Worm (Caenorhabditis elegans) whole organism, late embryonic: ENCODE measurements around the gene nhr-129.

ENCODE experiments used
- C08G9.2 ChIP-seq: sonication (generic microtip); optimal IDR thresholded peaks from 2 replicates; lab custom pipeline; 2016; ENCODE audit warnings: mild to moderate bottlenecking, missing genetic modification characterization, moderate library complexity, missing compliant biosample characterization
- F13H6.1 ChIP-seq: sonication (generic microtip); optimal IDR thresholded peaks from 2 replicates; lab custom pipeline; 2016; ENCODE audit warnings: missing genetic modification characterization, missing compliant biosample characterization
- K02D7.2 ChIP-seq: sonication (generic microtip); optimal IDR thresholded peaks from 2 replicates; lab custom pipeline; 2017; ENCODE audit warnings: mild to moderate bottlenecking, missing genetic modification characterization, missing compliant biosample characterization
- T23F11.4 ChIP-seq: fragments of 200-800 bp; sonication (Bioruptor generic); optimal IDR thresholded peaks from 2 replicates; lab custom pipeline; 2018; ENCODE audit warnings: mild to moderate bottlenecking, missing genetic modification characterization, missing compliant biosample characterization
- ceh-14 ChIP-seq: sonication (generic microtip); optimal IDR thresholded peaks from 2 replicates; lab custom pipeline; 2016; ENCODE audit warnings: missing genotype, missing genetic modification characterization, missing compliant biosample characterization
- ceh-18 ChIP-seq: sonication (generic microtip); optimal IDR thresholded peaks from 2 replicates; lab custom pipeline; 2016; ENCODE audit warnings: missing genetic modification characterization, missing compliant biosample characterization
- ceh-22 ChIP-seq: sonication (generic microtip); optimal IDR thresholded peaks from 2 replicates; lab custom pipeline; 2017; ENCODE audit warnings: missing biosample characterization, missing genetic modification characterization
- ceh-31 ChIP-seq: sonication (generic microtip); optimal IDR thresholded peaks from 2 replicates; lab custom pipeline; 2016; ENCODE audit warnings: missing genetic modification characterization, missing compliant biosample characterization
- ceh-48 ChIP-seq: sonication (generic microtip); optimal IDR thresholded peaks from 2 replicates; lab custom pipeline; 2016; ENCODE audit warnings: missing genetic modification characterization, inconsistent platforms, missing compliant biosample characterization
- che-1 ChIP-seq: sonication (generic microtip); optimal IDR thresholded peaks from 2 replicates; lab custom pipeline; 2016; ENCODE audit warnings: mild to moderate bottlenecking, missing genetic modification characterization, missing compliant biosample characterization
- dmd-4 ChIP-seq: sonication (generic microtip); optimal IDR thresholded peaks from 2 replicates; lab custom pipeline; 2016; ENCODE audit warnings: borderline replicate concordance, missing genetic modification characterization, missing compliant biosample characterization
- elt-2 ChIP-seq: sonication (generic microtip); optimal IDR thresholded peaks from 2 replicates; lab custom pipeline; 2016; ENCODE audit warnings: missing genetic modification reagents, missing genetic modification characterization, missing compliant biosample characterization
- eyg-1 ChIP-seq: sonication (generic microtip); optimal IDR thresholded peaks from 2 replicates; lab custom pipeline; 2016; ENCODE audit warnings: missing genotype, missing genetic modification characterization, missing compliant biosample characterization
- fkh-10 ChIP-seq: fragments of 150-350 bp; optimal IDR thresholded peaks from 2 replicates; lab custom pipeline; 2014; ENCODE audit warnings: missing biosample characterization, missing genetic modification reagents, missing genetic modification characterization
- fkh-6 ChIP-seq: sonication (generic microtip); optimal IDR thresholded peaks from 2 replicates; lab custom pipeline; 2016; ENCODE audit warnings: missing genetic modification characterization, missing compliant biosample characterization
- gmeb-2 ChIP-seq: sonication (generic microtip); optimal IDR thresholded peaks from 2 replicates; lab custom pipeline; 2016; ENCODE audit warnings: missing genetic modification characterization, inconsistent platforms, missing compliant biosample characterization
- hlh-13 ChIP-seq: fragments of 200-800 bp; sonication (Bioruptor generic); optimal IDR thresholded peaks from 2 replicates; lab custom pipeline; 2018; ENCODE audit warnings: mild to moderate bottlenecking, missing genetic modification characterization, missing compliant biosample characterization
- hlh-30 ChIP-seq: sonication (generic microtip); optimal IDR thresholded peaks from 2 replicates; lab custom pipeline; 2017; ENCODE audit warnings: antibody characterized with exemption, missing genetic modification characterization, missing compliant biosample characterization; ENCODE audit not compliant: insufficient read depth
- hlh-6 ChIP-seq: sonication (generic microtip); optimal IDR thresholded peaks from 2 replicates; lab custom pipeline; 2016; ENCODE audit warnings: missing genotype, missing genetic modification characterization, missing compliant biosample characterization
- madf-2 ChIP-seq: sonication (generic microtip); optimal IDR thresholded peaks from 2 replicates; lab custom pipeline; 2017; ENCODE audit warnings: missing genetic modification characterization, missing compliant biosample characterization
- pag-3 ChIP-seq: sonication (generic microtip); optimal IDR thresholded peaks from 2 replicates; lab custom pipeline; 2016; ENCODE audit warnings: missing compliant biosample characterization, missing genetic modification characterization, borderline replicate concordance
- pat-9 ChIP-seq: fragments of 200-800 bp; sonication (Bioruptor generic); optimal IDR thresholded peaks from 2 replicates; lab custom pipeline; 2018; ENCODE audit warnings: mild to moderate bottlenecking, missing genetic modification characterization, moderate library complexity, missing compliant biosample characterization
- pha-2 ChIP-seq: sonication (generic microtip); optimal IDR thresholded peaks from 2 replicates; lab custom pipeline; 2017; ENCODE audit warnings: mild to moderate bottlenecking, missing genetic modification characterization, missing compliant biosample characterization
- pqm-1 ChIP-seq: sonication (generic microtip); optimal IDR thresholded peaks from 2 replicates; lab custom pipeline; 2016; ENCODE audit warnings: missing genetic modification characterization, missing compliant biosample characterization
- pros-1 ChIP-seq: fragments of 150-350 bp; optimal IDR thresholded peaks from 2 replicates; lab custom pipeline; 2014; ENCODE audit warnings: missing biosample characterization, missing genetic modification reagents, missing genetic modification characterization
- ref-2 ChIP-seq: sonication (generic microtip); optimal IDR thresholded peaks from 2 replicates; lab custom pipeline; 2016; ENCODE audit warnings: missing genetic modification characterization, missing compliant biosample characterization
- sox-2 ChIP-seq: fragments of 200-800 bp; sonication (Bioruptor generic); IDR thresholded peaks from 2 replicates; pipeline ENCODE4 v1.3.6; 2022; ENCODE audit warnings: missing genetic modification reagents, missing genetic modification characterization, missing compliant biosample characterization
- tbx-2 ChIP-seq: sonication (generic microtip); optimal IDR thresholded peaks from 2 replicates; lab custom pipeline; 2016; ENCODE audit warnings: missing genetic modification characterization, missing compliant biosample characterization
- unc-55 ChIP-seq: sonication (generic microtip); optimal IDR thresholded peaks from 2 replicates; lab custom pipeline; 2017; ENCODE audit warnings: missing biosample characterization, missing genetic modification reagents, missing genetic modification characterization

nhr-129 gene

ce11 chrV:13330919-13331318 lies at the start of gene nhr-129:
TSS of gene nhr-129 (minus strand) at chrV:13331019.
- TF ChIP-seq ceh-18 (tag; lab: Kevin White, UChicago), result no peak
- no peak for TF ChIP-seq pha-2
- no peak for TF ChIP-seq T23F11.4
- TF ChIP-seq madf-2, result no peak
- TF ChIP-seq K02D7.2, result no peak
- no peak for TF ChIP-seq tbx-2 (tag; lab: Kevin White, UChicago)
- TF ChIP-seq dmd-4, result no peak
- no peak for TF ChIP-seq pag-3 (tag; lab: Kevin White, UChicago)
- no peak for TF ChIP-seq pat-9 (tag; lab: Kevin White, UChicago)
- TF ChIP-seq eyg-1 (tag; lab: Kevin White, UChicago), result no peak
- TF ChIP-seq ceh-22 (tag; lab: Kevin White, UChicago), result no peak
- no peak for TF ChIP-seq ceh-48

- TF ChIP-seq hlh-13 (GFP tag; lab: Kevin White, UChicago) (no peak), gmeb-2 (no peak), ceh-14 (tag; lab: Kevin White, UChicago) (no peak), ref-2 (no peak), elt-2 (no peak), hlh-30 (tag; lab: Kevin White, UChicago) (no peak), che-1 (no peak)
Observed at ce11 chrV:13380178-13380577, 49.4 kb upstream of the nhr-129 start, which contains the start of gene ifbp-1. TSS of gene ifbp-1 (minus strand) at chrV:13380262.

ce11 chrV:13377130-13377529 lies 46.3 kb upstream of the nhr-129 start:
- TF ChIP-seq elt-2, result peak; percentile 81
- TF ChIP-seq K02D7.2, result no peak
- TF ChIP-seq, all 69 proteins: peak for 1

ce11 chrV:13375861-13376260 lies 45.0 kb upstream of the nhr-129 start:
- no peak for TF ChIP-seq fkh-6 (tag; lab: Kevin White, UChicago)
- no peak for TF ChIP-seq dmd-4
- TF ChIP-seq unc-55 (GFP tag; lab: Kevin White, UChicago), result no peak
- no peak for TF ChIP-seq fkh-10 (GFP tag; lab: Kevin White, UChicago)
- no peak for TF ChIP-seq K02D7.2
- TF ChIP-seq ceh-48, result no peak
- TF ChIP-seq hlh-6 (tag; lab: Kevin White, UChicago), result no peak
- no peak for TF ChIP-seq pat-9 (tag; lab: Kevin White, UChicago)
- TF ChIP-seq gmeb-2, result no peak

ce11 chrV:13374532-13374931 lies 43.7 kb upstream of the nhr-129 start:
- TF ChIP-seq unc-55 (GFP tag; lab: Kevin White, UChicago) (peak; percentile 8), ceh-31 (tag; lab: Kevin White, UChicago) (peak; percentile 28), C08G9.2 (tag; lab: Kevin White, UChicago) (no peak)

ce11 chrV:13373643-13374042 lies 42.8 kb upstream of the nhr-129 start:
- TF ChIP-seq elt-2 (peak; percentile 48), pqm-1 (tag; lab: Kevin White, UChicago) (peak; percentile 26), eyg-1 (tag; lab: Kevin White, UChicago) (no peak)

ce11 chrV:13372821-13373220 lies 42.0 kb upstream of the nhr-129 start:
- TF ChIP-seq elt-2, result peak; percentile 61
- no peak for TF ChIP-seq hlh-13 (GFP tag; lab: Kevin White, UChicago)
- TF ChIP-seq sox-2 (GFP tag; lab: Robert Waterston, UW), result no peak

- TF ChIP-seq sox-2 (GFP tag; lab: Robert Waterston, UW) (no peak), ceh-14 (tag; lab: Kevin White, UChicago) (no peak), F13H6.1 (tag; lab: Kevin White, UChicago) (peak; percentile 49), ceh-31 (tag; lab: Kevin White, UChicago) (peak; percentile 34), pros-1 (peak; percentile 1)
Observed at ce11 chrV:13371336-13371735, 40.5 kb upstream of the nhr-129 start.
